Worm (Caenorhabditis elegans) whole organism, young adult: ENCODE data around the gene srxa-12.

Experiments used
- akir-1 ChIP-seq: fragments of 200-800 bp; sonication (Bioruptor generic); optimal IDR thresholded peaks from 2 replicates; lab custom pipeline; 2018; ENCODE audit warnings: mild to moderate bottlenecking, missing genetic modification characterization, moderate library complexity, missing compliant biosample characterization
- ceh-100 ChIP-seq: fragments of 200-800 bp; sonication (Bioruptor generic); IDR thresholded peaks from 2 replicates; pipeline ENCODE4 v1.3.6; 2022; ENCODE audit warnings: missing genetic modification reagents, missing genetic modification characterization, missing compliant biosample characterization
- die-1 ChIP-seq: sonication (generic microtip); optimal IDR thresholded peaks from 2 replicates; lab custom pipeline; 2016; ENCODE audit warnings: missing genotype, mild to moderate bottlenecking, missing genetic modification characterization, missing compliant biosample characterization
- efl-1 ChIP-seq: fragments of 150-350 bp; optimal IDR thresholded peaks from 2 replicates; lab custom pipeline; 2014; ENCODE audit warnings: missing biosample characterization, missing genetic modification reagents, missing genetic modification characterization
- nfya-1 ChIP-seq: sonication (generic microtip); optimal IDR thresholded peaks from 2 replicates; lab custom pipeline; 2017; ENCODE audit warnings: antibody characterized with exemption, missing compliant biosample characterization, missing genetic modification characterization, borderline replicate concordance; ENCODE audit not compliant: insufficient read depth
- nhr-179 ChIP-seq: sonication (generic microtip); optimal IDR thresholded peaks from 2 replicates; lab custom pipeline; 2016; ENCODE audit warnings: mild to moderate bottlenecking, missing genetic modification characterization, missing compliant biosample characterization
- nhr-27 ChIP-seq: fragments of 200-800 bp; sonication (Bioruptor generic); optimal IDR thresholded peaks from 2 replicates; lab custom pipeline; 2018; ENCODE audit warnings: mild to moderate bottlenecking, missing genetic modification characterization, moderate library complexity, missing compliant biosample characterization
- pha-4 ChIP-seq: fragments of 150-350 bp; sonication (generic microtip); optimal IDR thresholded peaks from 2 replicates; lab custom pipeline; 2014; ENCODE audit warnings: missing biosample characterization, missing genetic modification reagents, missing genetic modification characterization
- snpc-1.1 ChIP-seq: sonication (generic microtip); optimal IDR thresholded peaks from 2 replicates; lab custom pipeline; 2017; ENCODE audit warnings: missing genetic modification characterization, mild to moderate bottlenecking, missing compliant biosample characterization, antibody characterized with exemption, moderate library complexity, missing genotype, missing genetic modification reagents; ENCODE audit not compliant: insufficient read depth

- no peak for TF ChIP-seq nfya-1 (tag; lab: Kevin White, UChicago)
- TF ChIP-seq akir-1 (GFP tag; lab: Kevin White, UChicago) = no peak
- no peak for TF ChIP-seq nhr-27 (tag; lab: Kevin White, UChicago)
- TF ChIP-seq nhr-179 (tag; lab: Kevin White, UChicago) = no peak
- no peak for TF ChIP-seq efl-1 (GFP tag; lab: Kevin White, UChicago)
- TF ChIP-seq ceh-100 = no peak
- TF ChIP-seq die-1 = no peak
- no peak for TF ChIP-seq pha-4 (tag; lab: Kevin White, UChicago)
- no peak for TF ChIP-seq snpc-1.1
These were observed 20.0 kb downstream of the srxa-12 start, which contains the start of the genes srx-10 and clec-226 for ce11 chrV:13946385-13947019.
